Worm (Caenorhabditis elegans): ENCODE results near the gene F22F7.8.

Gene F22F7.8

ce11 chrV:2105976-2106375 is 15.8 kb downstream of the F22F7.8 start, which contains the start of gene F22F7.4:
TSS of gene F22F7.4 (minus strand) at chrV:2106076.
- TF ChIP-seq ces-1 (GFP tag; optimal IDR thresholded peaks at IDR 0.05) (no peak), lin-32 (GFP tag; optimal IDR thresholded peaks at IDR 0.05) (no peak), ceh-39 (tag; optimal IDR thresholded peaks at IDR 0.05) (no peak), nhr-28 (tag; optimal IDR thresholded peaks at IDR 0.05) (no peak), nhr-2 (tag; optimal IDR thresholded peaks at IDR 0.05) (no peak), elt-3 (tag; optimal IDR thresholded peaks at IDR 0.05) (no peak), ham-2 (GFP tag; optimal IDR thresholded peaks at IDR 0.05) (no peak), tbx-8 (GFP tag; optimal IDR thresholded peaks at IDR 0.05) (no peak), elt-1 (tag; optimal IDR thresholded peaks at IDR 0.05; ENCODE audit: borderline replicate concordance, insufficient read depth) (no peak), nhr-12 (tag; optimal IDR thresholded peaks at IDR 0.05) (no peak), cnd-1 (tag; optimal IDR thresholded peaks at IDR 0.05) (no peak), blmp-1 (tag; optimal IDR thresholded peaks at IDR 0.05) (no peak), unc-62 (GFP tag; optimal IDR thresholded peaks at IDR 0.05) (no peak), lin-13 (tag; optimal IDR thresholded peaks at IDR 0.05) (no peak), bed-3 (GFP tag; optimal IDR thresholded peaks at IDR 0.05) (no peak), nhr-237 (tag; optimal IDR thresholded peaks at IDR 0.05) (no peak), snpc-4 (tag; optimal IDR thresholded peaks at IDR 0.05) (no peak), mep-1 (tag; optimal IDR thresholded peaks at IDR 0.05) (no peak), ceh-43 (GFP tag; optimal IDR thresholded peaks at IDR 0.05) (no peak), pha-4 (tag; optimal IDR thresholded peaks at IDR 0.05) (no peak)

ce11 chrV:2103118-2103517 is 18.6 kb downstream of the F22F7.8 start, which contains the start of gene F36F12.1:
TSS of gene F36F12.1 (minus strand) at chrV:2103218.
- TF ChIP-seq ceh-83 (GFP tag; optimal IDR thresholded peaks at IDR 0.05): no peak
- TF ChIP-seq sptf-1 (tag; optimal IDR thresholded peaks at IDR 0.05): no peak
- TF ChIP-seq mls-2 (tag; optimal IDR thresholded peaks at IDR 0.05): no peak
- TF ChIP-seq ces-1 (GFP tag; optimal IDR thresholded peaks at IDR 0.05): no peak
- no peak for TF ChIP-seq unc-39 (tag; optimal IDR thresholded peaks at IDR 0.05)
- no peak for TF ChIP-seq ceh-43 (GFP tag; optimal IDR thresholded peaks at IDR 0.05)
- TF ChIP-seq pha-4 (tag; optimal IDR thresholded peaks at IDR 0.05): no peak
- TF ChIP-seq mep-1 (tag; optimal IDR thresholded peaks at IDR 0.05): no peak
- TF ChIP-seq ham-2 (GFP tag; optimal IDR thresholded peaks at IDR 0.05): no peak
- no peak for TF ChIP-seq nhr-28 (tag; optimal IDR thresholded peaks at IDR 0.05)

- TF ChIP-seq mab-5 (tag; optimal IDR thresholded peaks at IDR 0.05) (no peak), cnd-1 (tag; optimal IDR thresholded peaks at IDR 0.05) (no peak), unc-39 (tag; optimal IDR thresholded peaks at IDR 0.05) (no peak), elt-1 (tag; optimal IDR thresholded peaks at IDR 0.05; ENCODE audit: borderline replicate concordance, insufficient read depth) (no peak)
Measured at ce11 chrV:2099040-2099439, 22.7 kb downstream of the F22F7.8 start, which contains the start of gene F36F12.7. TSS of gene F36F12.7 (plus strand) at chrV:2099340.

ce11 chrV:2097653-2098052 is 24.1 kb downstream of the F22F7.8 start, which contains the start of gene clec-208:
TSS of gene clec-208 (plus strand) at chrV:2097953.
- no peak for TF ChIP-seq lsy-2 (tag; optimal IDR thresholded peaks at IDR 0.05)
- TF ChIP-seq ceh-43 (GFP tag; optimal IDR thresholded peaks at IDR 0.05): no peak
- TF ChIP-seq unc-120 (tag; optimal IDR thresholded peaks at IDR 0.05; ENCODE audit: poor library complexity, severe bottlenecking): no peak
- no peak for TF ChIP-seq M03D4.4 (tag; optimal IDR thresholded peaks at IDR 0.05)

DNA sequence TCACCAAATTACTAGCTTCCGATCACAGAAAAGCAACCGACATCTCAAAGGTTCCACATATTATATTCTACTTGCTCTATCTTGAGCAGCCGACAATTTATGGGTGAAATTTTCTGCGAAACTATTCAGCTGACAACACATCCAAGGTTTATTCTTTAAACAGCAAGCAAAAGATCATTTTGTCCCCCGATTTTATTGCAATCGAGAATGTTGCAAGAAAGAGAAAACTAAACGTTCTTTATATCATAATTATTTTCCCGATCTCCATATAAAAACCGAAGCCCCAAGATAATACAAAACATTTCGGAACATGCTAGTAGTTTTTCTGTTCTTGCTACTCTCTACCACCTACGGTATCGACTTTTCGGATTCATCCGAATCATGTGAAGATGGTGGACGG is 26.0 kb downstream of the F22F7.8 start, which contains the start of gene clec-207:
Gene clec-207, plus strand, starts transcription at position 301 of the 400 bp plus-strand sequence.
- no peak for TF ChIP-seq sem-2 (GFP tag; optimal IDR thresholded peaks at IDR 0.05)
- no peak for TF ChIP-seq lin-13 (tag; optimal IDR thresholded peaks at IDR 0.05)
- no peak for TF ChIP-seq mab-5 (tag; optimal IDR thresholded peaks at IDR 0.05)
- TF ChIP-seq nhr-2 (tag; optimal IDR thresholded peaks at IDR 0.05): no peak
- TF ChIP-seq ceh-43 (GFP tag; optimal IDR thresholded peaks at IDR 0.05): no peak
- TF ChIP-seq unc-39 (tag; optimal IDR thresholded peaks at IDR 0.05): no peak
- no peak for TF ChIP-seq nhr-76 (tag; optimal IDR thresholded peaks at IDR 0.05)
- TF ChIP-seq cnd-1 (tag; optimal IDR thresholded peaks at IDR 0.05): no peak
- no peak for TF ChIP-seq blmp-1 (tag; optimal IDR thresholded peaks at IDR 0.05)
- no peak for TF ChIP-seq elt-1 (tag; optimal IDR thresholded peaks at IDR 0.05; ENCODE audit: borderline replicate concordance, insufficient read depth)
- no peak for TF ChIP-seq ceh-83 (GFP tag; optimal IDR thresholded peaks at IDR 0.05)
- no peak for TF ChIP-seq flh-1 (GFP tag; optimal IDR thresholded peaks at IDR 0.05)
- no peak for TF ChIP-seq nhr-12 (tag; optimal IDR thresholded peaks at IDR 0.05)
- TF ChIP-seq unc-62 (GFP tag; optimal IDR thresholded peaks at IDR 0.05): no peak
- no peak for TF ChIP-seq snpc-4 (tag; optimal IDR thresholded peaks at IDR 0.05)
- no peak for TF ChIP-seq sptf-1 (tag; optimal IDR thresholded peaks at IDR 0.05)
- no peak for TF ChIP-seq ceh-39 (tag; optimal IDR thresholded peaks at IDR 0.05)
- TF ChIP-seq lsy-2 (tag; optimal IDR thresholded peaks at IDR 0.05): no peak

Data from whole organism, mixed stage, embryonic.